Fruit fly (Drosophila melanogaster): ENCODE results near the gene CG33189.

The CG33189 gene

DNA sequence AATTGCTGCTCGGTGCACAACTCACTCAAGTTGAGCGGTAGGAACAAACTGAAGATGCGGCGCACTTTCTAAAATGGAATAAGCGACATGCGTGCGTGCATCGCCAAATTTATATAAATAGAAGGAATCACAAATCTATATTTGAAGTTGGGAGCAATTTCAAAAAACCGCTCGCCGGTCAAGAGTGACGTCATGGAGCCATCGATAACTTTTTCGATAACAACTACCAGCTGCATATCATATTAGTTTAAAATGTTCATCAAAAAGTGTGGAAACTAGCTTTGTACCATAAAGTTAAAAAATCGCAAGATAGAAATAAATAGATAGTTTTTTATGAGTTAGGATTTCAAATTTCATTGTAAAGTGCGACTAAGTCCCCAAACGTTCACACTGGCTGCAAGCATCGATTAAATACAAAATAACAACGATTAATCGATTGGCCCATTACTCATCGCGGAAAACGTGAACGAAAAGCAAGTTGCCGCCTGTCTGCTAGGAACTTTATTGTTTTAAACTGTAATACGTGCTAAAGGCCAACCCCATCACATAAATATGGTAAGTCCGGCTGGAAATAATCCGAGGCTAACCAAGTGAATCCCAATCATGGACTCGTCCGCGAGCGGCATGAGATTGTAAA, 20.7 kb upstream of the CG33189 start, which contains the start of the genes Pif1A, Pif1B and CCT7 (continued):
- TF ChIP-seq CG4617 (GFP tag; optimal IDR thresholded peaks at IDR 0.05; ENCODE audit: borderline replicate concordance) (peak; percentile 56), disco-r (GFP tag; optimal IDR thresholded peaks at IDR 0.05) (no peak), Ets97D (GFP tag; optimal IDR thresholded peaks at IDR 0.05) (peak; percentile 82), pzg (GFP tag; optimal IDR thresholded peaks at IDR 0.05) (peak; percentile 77), Ssrp (tag; optimal IDR thresholded peaks at IDR 0.05) (no peak), fd102C (GFP tag; optimal IDR thresholded peaks at IDR 0.05) (no peak), CG12299 (tag; optimal IDR thresholded peaks at IDR 0.05) (peak; percentile 33), CG6813 (GFP tag; optimal IDR thresholded peaks at IDR 0.05) (no peak), ato (GFP tag; IDR thresholded peaks at IDR 0.05; ENCODE audit: partially characterized antibody) (peak; percentile 77), Nf-YC (tag; optimal IDR thresholded peaks at IDR 0.05) (peak; percentile 5), Hr51 (GFP tag; optimal IDR thresholded peaks at IDR 0.05) (no peak), CG7357 (GFP tag; IDR thresholded peaks at IDR 0.05) (peak; percentile 89), Drgx (GFP tag; IDR thresholded peaks at IDR 0.05) (no peak), CG3847 (GFP tag; IDR thresholded peaks at IDR 0.05) (no peak), lab (GFP tag; optimal IDR thresholded peaks at IDR 0.05) (no peak), prd (optimal IDR thresholded peaks at IDR 0.05) (no peak), prd (GFP tag; IDR thresholded peaks at IDR 0.05) (no peak), bab2 (GFP tag; optimal IDR thresholded peaks at IDR 0.05) (no peak), sc (optimal IDR thresholded peaks at IDR 0.05) (no peak), sc (GFP tag; optimal IDR thresholded peaks at IDR 0.05) (no peak), cwo (GFP tag; optimal IDR thresholded peaks at IDR 0.05) (no peak), Hey (tag; optimal IDR thresholded peaks at IDR 0.05) (no peak), croc (GFP tag; conservative IDR thresholded peaks at IDR 0.05) (no peak), CG11504 (tag; optimal IDR thresholded peaks at IDR 0.05) (peak; percentile 15), ara (GFP tag; IDR thresholded peaks at IDR 0.05) (no peak), tx (GFP tag; optimal IDR thresholded peaks at IDR 0.05) (peak; percentile 62), wor (GFP tag; IDR thresholded peaks at IDR 0.05) (no peak), CG17186 (GFP tag; optimal IDR thresholded peaks at IDR 0.05) (peak; percentile 35), CG13894 (tag; optimal IDR thresholded peaks at IDR 0.05) (peak; percentile 29), CG4404 (GFP tag; IDR thresholded peaks at IDR 0.05) (no peak), CG12659 (GFP tag; optimal IDR thresholded peaks at IDR 0.05) (peak; percentile 53), ewg (GFP tag; optimal IDR thresholded peaks at IDR 0.05) (no peak), chm (GFP tag; IDR thresholded peaks at IDR 0.05) (no peak), dati (GFP tag; IDR thresholded peaks at IDR 0.05) (no peak), Xbp1 (GFP tag; optimal IDR thresholded peaks at IDR 0.05) (peak; percentile 8), bcd (GFP tag; optimal IDR thresholded peaks at IDR 0.05) (no peak), D (optimal IDR thresholded peaks at IDR 0.05) (no peak), D (GFP tag; optimal IDR thresholded peaks at IDR 0.05) (no peak), Sry-δ (GFP tag; optimal IDR thresholded peaks at IDR 0.05) (peak; percentile 85), Hr3 (GFP tag; optimal IDR thresholded peaks at IDR 0.05) (no peak), CG12391 (tag; optimal IDR thresholded peaks at IDR 0.05) (peak; percentile 40), hth (optimal IDR thresholded peaks at IDR 0.05) (no peak), hbn (GFP tag; IDR thresholded peaks at IDR 0.05; ENCODE audit: partially characterized antibody) (peak; percentile 95), CG3726 (GFP tag; IDR thresholded peaks at IDR 0.05) (no peak), danr (GFP tag; IDR thresholded peaks at IDR 0.05) (no peak), wek (GFP tag; optimal IDR thresholded peaks at IDR 0.05) (no peak), CG8765 (GFP tag; IDR thresholded peaks at IDR 0.05) (no peak), Aef1 (GFP tag; IDR thresholded peaks at IDR 0.05) (no peak), da (GFP tag; optimal IDR thresholded peaks at IDR 0.05) (peak; percentile 33), tap (tag; optimal IDR thresholded peaks at IDR 0.05) (no peak), HLH4C (GFP tag; IDR thresholded peaks at IDR 0.05; ENCODE audit: partially characterized antibody) (peak; percentile 96)

Data from whole organism, embryonic.